Fruit fly (Drosophila melanogaster): ENCODE data around the gene zld.

- TF ChIP-seq Dll (optimal IDR thresholded peaks at IDR 0.05), result no peak
- no peak for TF ChIP-seq psq (optimal IDR thresholded peaks at IDR 0.05)
- TF ChIP-seq CG8478 (optimal IDR thresholded peaks at IDR 0.05), result no peak
Measured at dm6 chrX:19787921-19788620, 4.7 kb upstream of the zld start.
